Fruit fly (Drosophila melanogaster) whole organism, embryonic: ENCODE measurements around the gene CG5262.

ENCODE experiments used
- C15 ChIP-seq: fragments of 200-800 bp; sonication (Bioruptor generic); IDR thresholded peaks from 3 replicates; pipeline ENCODE4 v1.3.6; 2022; ENCODE audit warnings: missing biosample characterization, missing genetic modification characterization
- CG10543 ChIP-seq: fragments of 200-800 bp; sonication (Bioruptor generic); optimal IDR thresholded peaks from 3 replicates; lab custom pipeline; 2017; ENCODE audit warnings: missing biosample characterization, mild to moderate bottlenecking, missing genetic modification characterization, moderate library complexity
- CG10654 ChIP-seq: fragments of 200-800 bp; sonication (Bioruptor generic); optimal IDR thresholded peaks from 2 replicates; lab custom pipeline; 2016; ENCODE audit warnings: missing biosample characterization, missing genetic modification characterization
- CG12236 ChIP-seq: fragments of 200-800 bp; sonication (Bioruptor generic); optimal IDR thresholded peaks from 2 replicates; lab custom pipeline; 2016; ENCODE audit warnings: missing biosample characterization, missing genetic modification characterization
- CG13123 ChIP-seq: fragments of 200-800 bp; sonication (Bioruptor generic); optimal IDR thresholded peaks from 2 replicates; lab custom pipeline; 2016; ENCODE audit warnings: missing biosample characterization, missing genetic modification characterization
- CG13287 ChIP-seq: fragments of 200-800 bp; sonication (Bioruptor generic); IDR thresholded peaks from 2 replicates; pipeline ENCODE4 v1.3.6; 2022; ENCODE audit warnings: missing biosample characterization, missing genetic modification characterization; ENCODE audit not compliant: partially characterized antibody
- CG13894 ChIP-seq: fragments of 200-800 bp; sonication (Bioruptor generic); optimal IDR thresholded peaks from 3 replicates; lab custom pipeline; 2018; ENCODE audit warnings: missing biosample characterization, mild to moderate bottlenecking, missing genetic modification characterization, moderate library complexity
- CG16815 ChIP-seq: fragments of 200-800 bp; sonication (Bioruptor generic); optimal IDR thresholded peaks from 3 replicates; lab custom pipeline; 2017; ENCODE audit warnings: missing biosample characterization, mild to moderate bottlenecking, missing genetic modification characterization
- CG18011 ChIP-seq: fragments of 200-800 bp; sonication (Bioruptor generic); optimal IDR thresholded peaks from 2 replicates; lab custom pipeline; 2017; ENCODE audit warnings: missing biosample characterization, missing genetic modification characterization, mild to moderate bottlenecking, moderate library complexity, missing genotype
- CG3065 ChIP-seq: fragments of 200-800 bp; sonication (Bioruptor generic); optimal IDR thresholded peaks from 2 replicates; lab custom pipeline; 2016; ENCODE audit warnings: missing biosample characterization, missing genetic modification characterization
- CG31365 ChIP-seq: fragments of 200-800 bp; sonication (Bioruptor generic); optimal IDR thresholded peaks from 2 replicates; lab custom pipeline; 2018; ENCODE audit warnings: missing biosample characterization, mild to moderate bottlenecking, missing genetic modification characterization
- CG4360 ChIP-seq: fragments of 200-800 bp; sonication (Bioruptor generic); IDR thresholded peaks from 2 replicates; pipeline ENCODE4 v1.3.6; 2022; ENCODE audit warnings: missing biosample characterization, missing genetic modification characterization
- CG43689 ChIP-seq: fragments of 200-800 bp; sonication (Bioruptor generic); IDR thresholded peaks from 2 replicates; pipeline ENCODE4 v1.3.6; 2022; ENCODE audit warnings: missing biosample characterization, missing genetic modification characterization
- CG4854 ChIP-seq: fragments of 200-800 bp; sonication (Bioruptor generic); optimal IDR thresholded peaks from 2 replicates; lab custom pipeline; 2016; ENCODE audit warnings: missing biosample characterization, missing genetic modification characterization, inconsistent platforms
- CG5953 ChIP-seq: fragments of 200-800 bp; sonication (Bioruptor generic); IDR thresholded peaks from 2 replicates; pipeline ENCODE4 v1.3.6; 2022; ENCODE audit warnings: missing biosample characterization, missing genetic modification characterization
- CG7963 ChIP-seq: fragments of 200-800 bp; sonication (Bioruptor generic); IDR thresholded peaks from 3 replicates; pipeline ENCODE4 v1.3.6; 2022; ENCODE audit warnings: missing biosample characterization, missing genetic modification characterization; ENCODE audit not compliant: partially characterized antibody
- CG8281 ChIP-seq: fragments of 200-800 bp; sonication (Bioruptor generic); optimal IDR thresholded peaks from 2 replicates; lab custom pipeline; 2018; ENCODE audit warnings: missing biosample characterization, mild to moderate bottlenecking, missing genetic modification characterization, moderate library complexity
- Dfd ChIP-seq, 2 experiments: fragments of >200 bp; optimal IDR thresholded peaks; 2 replicates each; lab custom pipeline; 2017; ENCODE audit warnings: missing biosample characterization in 2 of 2, missing genetic modification characterization in 2 of 2
- Dll ChIP-seq: fragments of 200-800 bp; sonication (Bioruptor generic); IDR thresholded peaks from 4 replicates; pipeline ENCODE4 v1.3.6; 2022; ENCODE audit warnings: missing biosample characterization, missing genetic modification characterization; ENCODE audit not compliant: partially characterized antibody
- Eip74EF ChIP-seq, 2 experiments: fragments of 200-800 bp in 1 of 2; fragments of >200 bp in 1 of 2; sonication (Bioruptor generic) in 1 of 2; optimal IDR thresholded peaks; 2 replicates each; lab custom pipeline; 2017 to 2019; ENCODE audit warnings: missing biosample characterization in 2 of 2, missing genetic modification characterization in 2 of 2, mild to moderate bottlenecking in 1 of 2, moderate library complexity in 1 of 2
- H2.0 ChIP-seq: fragments of 200-800 bp; sonication (Bioruptor generic); IDR thresholded peaks from 2 replicates; pipeline ENCODE4 v1.3.6; 2022; ENCODE audit warnings: missing biosample characterization, missing genetic modification characterization
- Hmx ChIP-seq: fragments of 200-800 bp; sonication (Bioruptor generic); optimal IDR thresholded peaks from 2 replicates; lab custom pipeline; 2016; ENCODE audit warnings: missing biosample characterization, missing genetic modification characterization
- Hr51 ChIP-seq, 2 experiments: fragments of 200-800 bp; sonication (Bioruptor generic); optimal IDR thresholded peaks; 2 replicates in 1 of 2; 3 replicates in 1 of 2; lab custom pipeline; 2016 to 2018; ENCODE audit warnings: missing biosample characterization in 2 of 2, missing genetic modification characterization in 2 of 2, mild to moderate bottlenecking in 1 of 2, moderate library complexity in 1 of 2
- MBD-R2 ChIP-seq: fragments of 200-800 bp; sonication (Bioruptor generic); IDR thresholded peaks from 2 replicates; pipeline ENCODE4 v1.3.6; 2022; ENCODE audit warnings: missing biosample characterization, missing genetic modification characterization
- Mad ChIP-seq: fragments of 200-800 bp; sonication (Bioruptor generic); optimal IDR thresholded peaks from 2 replicates; lab custom pipeline; 2016; ENCODE audit warnings: missing biosample characterization, missing genetic modification characterization
- Nf-YC ChIP-seq: fragments of 200-800 bp; optimal IDR thresholded peaks from 3 replicates; lab custom pipeline; 2019; ENCODE audit warnings: missing biosample characterization, mild to moderate bottlenecking, missing genetic modification characterization, moderate library complexity
- PHDP ChIP-seq: fragments of 200-800 bp; sonication (Bioruptor generic); optimal IDR thresholded peaks from 3 replicates; lab custom pipeline; 2018; ENCODE audit warnings: missing biosample characterization, mild to moderate bottlenecking, missing genetic modification characterization, moderate library complexity
- Ptx1 ChIP-seq: fragments of 200-800 bp; sonication (Bioruptor generic); IDR thresholded peaks from 2 replicates; pipeline ENCODE4 v1.3.6; 2022; ENCODE audit warnings: missing biosample characterization, missing genetic modification characterization
- Ravus ChIP-seq: fragments of 200-800 bp; sonication (Bioruptor generic); IDR thresholded peaks from 2 replicates; pipeline ENCODE4 v1.3.6; 2022; ENCODE audit warnings: missing biosample characterization, missing genetic modification characterization
- Sry-β ChIP-seq: fragments of 200-800 bp; sonication (Bioruptor generic); optimal IDR thresholded peaks from 2 replicates; lab custom pipeline; 2018; ENCODE audit warnings: missing biosample characterization, mild to moderate bottlenecking, missing genetic modification characterization, moderate library complexity
- Vsx1 ChIP-seq: fragments of 200-800 bp; sonication (Bioruptor generic); optimal IDR thresholded peaks from 2 replicates; lab custom pipeline; 2017; ENCODE audit warnings: missing biosample characterization, mild to moderate bottlenecking, missing genetic modification characterization, missing genetic modification reagents
- Xrp1 ChIP-seq: fragments of 200-800 bp; sonication (Bioruptor generic); IDR thresholded peaks from 2 replicates; pipeline ENCODE4 v1.3.6; 2022; ENCODE audit warnings: missing biosample characterization, missing genetic modification characterization
- bcd ChIP-seq: fragments of 200-800 bp; sonication (Bioruptor generic); optimal IDR thresholded peaks from 2 replicates; lab custom pipeline; 2017; ENCODE audit warnings: missing biosample characterization, mild to moderate bottlenecking, missing genetic modification characterization
- chinmo ChIP-seq: fragments of 200-800 bp; sonication (Bioruptor generic); IDR thresholded peaks from 4 replicates; pipeline ENCODE4 v1.3.6; 2022; ENCODE audit warnings: missing biosample characterization, missing genetic modification characterization; ENCODE audit not compliant: partially characterized antibody
- chm ChIP-seq: fragments of 200-800 bp; sonication (Bioruptor generic); IDR thresholded peaks from 2 replicates; pipeline ENCODE4 v1.3.6; 2022; ENCODE audit warnings: missing biosample characterization, missing genetic modification characterization
- dati ChIP-seq: fragments of 200-800 bp; sonication (Bioruptor generic); IDR thresholded peaks from 2 replicates; pipeline ENCODE4 v1.3.6; 2022; ENCODE audit warnings: missing biosample characterization, missing genetic modification characterization
- dpn ChIP-seq, 2 experiments: fragments of 200-800 bp; sonication (Bioruptor generic); optimal IDR thresholded peaks; 3 replicates each; lab custom pipeline; 2016; ENCODE audit warnings: missing biosample characterization in 2 of 2, missing genetic modification characterization in 2 of 2
- ewg ChIP-seq: fragments of 200-800 bp; sonication (Bioruptor generic); optimal IDR thresholded peaks from 3 replicates; lab custom pipeline; 2017; ENCODE audit warnings: mild to moderate bottlenecking, missing biosample characterization, missing genetic modification reagents, missing genetic modification characterization
- exex ChIP-seq: fragments of 200-800 bp; sonication (Bioruptor generic); optimal IDR thresholded peaks from 4 replicates; lab custom pipeline; 2018; ENCODE audit warnings: missing biosample characterization, mild to moderate bottlenecking, missing genetic modification characterization, moderate library complexity
- fd102C ChIP-seq: fragments of 200-800 bp; sonication (Bioruptor generic); optimal IDR thresholded peaks from 2 replicates; lab custom pipeline; 2018; ENCODE audit warnings: missing biosample characterization, mild to moderate bottlenecking, missing genetic modification characterization, moderate library complexity
- gcm ChIP-seq: fragments of 200-800 bp; sonication (Bioruptor generic); optimal IDR thresholded peaks from 2 replicates; lab custom pipeline; 2019; ENCODE audit warnings: missing biosample characterization, mild to moderate bottlenecking, missing genetic modification characterization, moderate library complexity
- gfzf ChIP-seq: fragments of 200-800 bp; sonication (Bioruptor generic); optimal IDR thresholded peaks from 2 replicates; lab custom pipeline; 2016; ENCODE audit warnings: missing biosample characterization, mild to moderate bottlenecking, missing genetic modification characterization, moderate library complexity
- maf-S ChIP-seq: fragments of 200-800 bp; sonication (Bioruptor generic); optimal IDR thresholded peaks from 2 replicates; lab custom pipeline; 2016; ENCODE audit warnings: missing biosample characterization, missing genetic modification characterization
- phol ChIP-seq: fragments of 200-800 bp; sonication (Bioruptor generic); optimal IDR thresholded peaks from 3 replicates; lab custom pipeline; 2018; ENCODE audit warnings: missing biosample characterization, mild to moderate bottlenecking, missing genetic modification characterization, moderate library complexity
- sisA ChIP-seq: fragments of 200-800 bp; sonication (Bioruptor generic); IDR thresholded peaks from 2 replicates; pipeline ENCODE4 v1.3.6; 2022; ENCODE audit warnings: missing biosample characterization, missing genetic modification characterization
- slou ChIP-seq: fragments of 200-800 bp; sonication (Bioruptor generic); optimal IDR thresholded peaks from 3 replicates; lab custom pipeline; 2016; ENCODE audit warnings: missing biosample characterization, missing genetic modification characterization
- sna ChIP-seq: fragments of 200-800 bp; sonication (Bioruptor generic); IDR thresholded peaks from 2 replicates; pipeline ENCODE4 v1.3.6; 2022; ENCODE audit warnings: missing biosample characterization, missing genetic modification characterization; ENCODE audit not compliant: partially characterized antibody
- tna ChIP-seq: fragments of 200-800 bp; sonication (Bioruptor generic); IDR thresholded peaks from 2 replicates; pipeline ENCODE4 v1.3.6; 2022; ENCODE audit warnings: missing biosample characterization, missing genetic modification characterization; ENCODE audit not compliant: partially characterized antibody
- unpg ChIP-seq: fragments of 200-800 bp; sonication (Bioruptor generic); optimal IDR thresholded peaks from 3 replicates; lab custom pipeline; 2018; ENCODE audit warnings: missing biosample characterization, mild to moderate bottlenecking, missing genetic modification characterization, moderate library complexity
- vfl ChIP-seq: fragments of 200-800 bp; sonication (Bioruptor generic); optimal IDR thresholded peaks from 2 replicates; lab custom pipeline; 2016; ENCODE audit warnings: missing biosample characterization, missing genetic modification characterization
- zf30C ChIP-seq: fragments of 200-800 bp; sonication (Bioruptor generic); optimal IDR thresholded peaks from 3 replicates; lab custom pipeline; 2018; ENCODE audit warnings: missing biosample characterization, mild to moderate bottlenecking, missing genetic modification characterization

CG5262 gene

DNA sequence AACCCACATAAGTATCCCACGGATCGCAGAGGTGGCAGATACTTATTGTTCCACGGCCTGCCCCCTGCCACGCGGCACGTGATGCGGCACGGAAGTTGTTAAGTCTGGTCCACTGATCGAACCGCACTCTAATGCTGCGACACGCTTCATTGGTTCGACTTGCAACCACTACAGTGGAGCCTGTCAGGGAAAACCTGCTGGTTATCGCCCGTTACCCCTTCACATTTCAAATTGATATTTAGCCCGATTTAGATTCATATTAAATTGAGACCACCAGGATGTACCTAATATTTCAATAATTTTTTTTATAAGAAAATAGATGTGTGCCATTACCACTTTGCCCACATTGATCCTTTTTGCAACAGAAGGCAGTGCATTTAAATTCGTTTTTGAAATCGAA lies 17.1 kb upstream of the CG5262 start (continued):
- TF ChIP-seq Hr51 (GFP tag; optimal IDR thresholded peaks at IDR 0.05; lab: Kevin White, UChicago): no peak
- no peak for TF ChIP-seq chinmo (GFP tag; lab: Robert Waterston, UW)
- no peak for TF ChIP-seq H2.0 (GFP tag; lab: Robert Waterston, UW)
- no peak for TF ChIP-seq slou (GFP tag; lab: Kevin White, UChicago)
- TF ChIP-seq CG13894: no peak
- TF ChIP-seq CG10543: no peak
- no peak for TF ChIP-seq Dll (GFP tag; lab: Robert Waterston, UW)
- TF ChIP-seq exex (tag; lab: Kevin White, UChicago): no peak
- TF ChIP-seq Nf-YC (tag; lab: Kevin White, UChicago): no peak
- TF ChIP-seq Ptx1 (GFP tag; lab: Robert Waterston, UW): 0 out of 2 replicates have a peak, but pooled peaks have one; percentile 23
- TF ChIP-seq gcm (GFP tag; lab: Kevin White, UChicago): no peak
- TF ChIP-seq PHDP (tag; lab: Kevin White, UChicago): no peak
- no peak for TF ChIP-seq CG13123 (GFP tag; lab: Kevin White, UChicago)
- no peak for TF ChIP-seq maf-S (GFP tag; lab: Kevin White, UChicago)
- TF ChIP-seq Vsx1 (GFP tag; lab: Kevin White, UChicago): no peak
- no peak for TF ChIP-seq CG4854 (GFP tag; lab: Kevin White, UChicago)
- no peak for TF ChIP-seq fd102C
- no peak for TF ChIP-seq CG10654 (GFP tag; lab: Kevin White, UChicago)
- TF ChIP-seq Dfd (GFP tag; optimal IDR thresholded peaks at IDR 0.05; lab: Kevin White, UChicago): no peak
- TF ChIP-seq CG7963 (GFP tag; lab: Robert Waterston, UW): no peak
- TF ChIP-seq CG12236 (GFP tag; lab: Kevin White, UChicago): no peak
- no peak for TF ChIP-seq Mad (GFP tag; lab: Kevin White, UChicago)
- no peak for TF ChIP-seq Hmx (GFP tag; lab: Kevin White, UChicago)
- peak; percentile 54 for TF ChIP-seq phol (tag; lab: Kevin White, UChicago)
- TF ChIP-seq Ravus (GFP tag; lab: Robert Waterston, UW): no peak
- peak; percentile 50 for TF ChIP-seq CG16815 (GFP tag; lab: Kevin White, UChicago)
- TF ChIP-seq CG4360 (GFP tag; lab: Robert Waterston, UW): no peak
- TF ChIP-seq ewg (GFP tag; lab: Kevin White, UChicago): no peak
- no peak for TF ChIP-seq MBD-R2 (GFP tag; lab: Robert Waterston, UW)
- TF ChIP-seq sisA (GFP tag; lab: Robert Waterston, UW): peak; percentile 45
- no peak for TF ChIP-seq tna
- no peak for TF ChIP-seq CG31365
- TF ChIP-seq sna (GFP tag; lab: Robert Waterston, UW): no peak
- TF ChIP-seq CG8281 (tag; lab: Kevin White, UChicago): no peak
- no peak for TF ChIP-seq CG5953 (GFP tag; lab: Robert Waterston, UW)
- no peak for TF ChIP-seq gfzf
- TF ChIP-seq CG3065 (GFP tag; lab: Kevin White, UChicago): no peak
- no peak for TF ChIP-seq chm (GFP tag; lab: Robert Waterston, UW)
- TF ChIP-seq Sry-β (GFP tag; lab: Kevin White, UChicago): no peak
- TF ChIP-seq dpn (GFP tag; optimal IDR thresholded peaks at IDR 0.05; lab: Kevin White, UChicago): peak in 1 of 2 experiments; percentile 22
- TF ChIP-seq bcd: no peak
- TF ChIP-seq dati (GFP tag; lab: Robert Waterston, UW): no peak
- no peak for TF ChIP-seq CG13287 (GFP tag; lab: Robert Waterston, UW)
- no peak for TF ChIP-seq vfl
- TF ChIP-seq CG43689 (GFP tag; lab: Robert Waterston, UW): no peak
- TF ChIP-seq CG18011 (GFP tag; lab: Kevin White, UChicago): no peak
- peak; percentile 48 for TF ChIP-seq Xrp1 (GFP tag; lab: Robert Waterston, UW)
- TF ChIP-seq C15: no peak
- TF ChIP-seq unpg: peak; percentile 38
- no peak for TF ChIP-seq zf30C (GFP tag; lab: Kevin White, UChicago)
- TF ChIP-seq Eip74EF (GFP tag; optimal IDR thresholded peaks at IDR 0.05; lab: Kevin White, UChicago): no peak
